Worm (Caenorhabditis elegans) whole organism, mixed stage, embryonic: Measurements from ENCODE around the gene lir-2.
A peak's percentile ranks its signal among the peaks of the same experiment; 100 is the strongest.

Experiments used
- bed-3 ChIP-seq: fragments of 200-800 bp; sonication (Bioruptor generic); optimal IDR thresholded peaks from 3 replicates; lab custom pipeline; 2018; ENCODE audit warnings: mild to moderate bottlenecking, missing genetic modification characterization, moderate library complexity, missing compliant biosample characterization
- blmp-1 ChIP-seq: fragments of 150-350 bp; optimal IDR thresholded peaks from 2 replicates; lab custom pipeline; 2014; ENCODE audit warnings: missing biosample characterization, missing genetic modification characterization
- elt-1 ChIP-seq: sonication (generic microtip); optimal IDR thresholded peaks from 2 replicates; lab custom pipeline; 2017; ENCODE audit warnings: missing genetic modification characterization, mild to moderate bottlenecking, missing compliant biosample characterization, antibody characterized with exemption, moderate library complexity, borderline replicate concordance; ENCODE audit not compliant: insufficient read depth
- elt-3 ChIP-seq: fragments of 150-350 bp; optimal IDR thresholded peaks from 2 replicates; lab custom pipeline; 2014; ENCODE audit warnings: missing biosample characterization, missing genetic modification characterization
- hlh-1 ChIP-seq: fragments of 150-350 bp; optimal IDR thresholded peaks from 2 replicates; lab custom pipeline; 2014; ENCODE audit warnings: missing biosample characterization, missing genetic modification reagents, missing genetic modification characterization
- lin-13 ChIP-seq: fragments of 150-350 bp; optimal IDR thresholded peaks from 2 replicates; lab custom pipeline; 2014; ENCODE audit warnings: missing biosample characterization, missing genetic modification characterization
- lin-32 ChIP-seq: fragments of 200-800 bp; sonication (Bioruptor generic); optimal IDR thresholded peaks from 2 replicates; lab custom pipeline; 2018; ENCODE audit warnings: mild to moderate bottlenecking, missing genetic modification characterization, missing compliant biosample characterization
- lsy-2 ChIP-seq: fragments of 150-350 bp; optimal IDR thresholded peaks from 2 replicates; lab custom pipeline; 2014; ENCODE audit warnings: missing biosample characterization, missing genetic modification characterization
- pha-4 ChIP-seq: fragments of 150-350 bp; optimal IDR thresholded peaks from 2 replicates; lab custom pipeline; 2018; ENCODE audit warnings: missing biosample characterization, missing genetic modification reagents, missing genetic modification characterization
- snpc-4 ChIP-seq: fragments of 150-350 bp; optimal IDR thresholded peaks from 2 replicates; lab custom pipeline; 2014; ENCODE audit warnings: missing biosample characterization, missing genetic modification characterization
- unc-39 ChIP-seq: fragments of 150-350 bp; optimal IDR thresholded peaks from 2 replicates; lab custom pipeline; 2014; ENCODE audit warnings: missing biosample characterization, missing genetic modification characterization
- unc-62 ChIP-seq: fragments of 150-350 bp; optimal IDR thresholded peaks from 2 replicates; lab custom pipeline; 2014; ENCODE audit warnings: missing biosample characterization, missing genetic modification reagents, missing genetic modification characterization

- TF ChIP-seq unc-62 (peak; percentile 77), elt-3 (tag; lab: Kevin White, UChicago) (no peak), lsy-2 (no peak), lin-13 (no peak), pha-4 (tag; lab: Kevin White, UChicago) (no peak), unc-39 (tag; lab: Kevin White, UChicago) (no peak), elt-1 (tag; lab: Kevin White, UChicago) (no peak), snpc-4 (tag; lab: Kevin White, UChicago) (no peak), bed-3 (no peak), lin-32 (no peak), hlh-1 (tag; lab: Kevin White, UChicago) (no peak), blmp-1 (tag; lab: Kevin White, UChicago) (no peak)
Observed at ce11 chrII:7642016-7642653, 24.9 kb upstream of the lir-2 start.
